Fruit fly (Drosophila melanogaster): ENCODE results near the gene Lsd-2.

Gene Lsd-2

DNA sequence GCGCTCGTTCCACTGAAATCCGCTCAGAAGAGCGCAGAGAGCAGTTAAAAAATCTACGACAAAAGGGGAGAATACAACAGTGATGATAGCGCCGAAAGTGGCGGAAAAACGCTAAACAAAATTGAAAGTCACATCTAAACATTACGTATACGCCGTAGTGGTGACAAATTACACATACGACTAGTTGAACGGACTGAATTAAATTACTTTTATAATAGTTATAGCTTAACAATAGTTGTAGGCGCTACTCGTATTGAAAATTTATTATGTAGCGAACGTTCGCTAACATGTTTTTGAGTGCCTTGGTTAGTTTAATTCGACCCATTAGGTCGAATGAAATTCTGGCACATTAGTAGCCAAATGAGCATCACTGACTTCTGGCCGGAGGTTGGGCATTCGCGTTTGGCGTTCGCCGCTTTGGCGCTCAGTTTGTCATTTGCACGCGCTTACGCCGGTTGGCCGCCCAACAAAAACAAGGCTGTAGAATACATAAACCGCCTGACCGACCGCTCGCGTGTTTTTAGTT lies 32.3 kb downstream of the Lsd-2 start, which contains the start of gene CG5541:
Gene CG5541 (plus strand): TSS at position 424 of the 526 bp plus-strand sequence.
- peak; percentile 70 for TF ChIP-seq bab1 (GFP tag; optimal IDR thresholded peaks at IDR 0.05)
- no peak for TF ChIP-seq Crg-1 (GFP tag; optimal IDR thresholded peaks at IDR 0.05)
- TF ChIP-seq CG7101 (tag; optimal IDR thresholded peaks at IDR 0.05) = peak; percentile 66
- no peak for TF ChIP-seq CG33017 (tag; optimal IDR thresholded peaks at IDR 0.05)
- no peak for TF ChIP-seq kay (GFP tag; ENCODE audit: borderline replicate concordance)
- TF ChIP-seq CG14711 (tag; optimal IDR thresholded peaks at IDR 0.05) = peak; percentile 35
- TF ChIP-seq tj (GFP tag; optimal IDR thresholded peaks at IDR 0.05) = no peak
- peak; percentile 44 for TF ChIP-seq Hr96 (GFP tag; optimal IDR thresholded peaks at IDR 0.05)
- no peak for TF ChIP-seq Clk (GFP tag; optimal IDR thresholded peaks at IDR 0.05)
- TF ChIP-seq CG11617 (GFP tag; optimal IDR thresholded peaks at IDR 0.05) = peak; percentile 77
- TF ChIP-seq CG5204 (GFP tag; optimal IDR thresholded peaks at IDR 0.05) = peak; percentile 45
- peak; percentile 77 for TF ChIP-seq Mnt (GFP tag; optimal IDR thresholded peaks at IDR 0.05)
- TF ChIP-seq CG12768 (GFP tag; optimal IDR thresholded peaks at IDR 0.05) = peak; percentile 15
- TF ChIP-seq cnc (optimal IDR thresholded peaks at IDR 0.05) = no peak
- peak; percentile 25 for TF ChIP-seq ovo (GFP tag; optimal IDR thresholded peaks at IDR 0.05)
- no peak for TF ChIP-seq CG7045 (GFP tag; optimal IDR thresholded peaks at IDR 0.05)
- TF ChIP-seq pad (GFP tag; optimal IDR thresholded peaks at IDR 0.05) = peak; percentile 93
- peak; percentile 15 for TF ChIP-seq cic (GFP tag; optimal IDR thresholded peaks at IDR 0.05)
- no peak for TF ChIP-seq toe (GFP tag; optimal IDR thresholded peaks at IDR 0.05)
- peak; percentile 56 for TF ChIP-seq CG1620 (GFP tag; optimal IDR thresholded peaks at IDR 0.05)

DNA sequence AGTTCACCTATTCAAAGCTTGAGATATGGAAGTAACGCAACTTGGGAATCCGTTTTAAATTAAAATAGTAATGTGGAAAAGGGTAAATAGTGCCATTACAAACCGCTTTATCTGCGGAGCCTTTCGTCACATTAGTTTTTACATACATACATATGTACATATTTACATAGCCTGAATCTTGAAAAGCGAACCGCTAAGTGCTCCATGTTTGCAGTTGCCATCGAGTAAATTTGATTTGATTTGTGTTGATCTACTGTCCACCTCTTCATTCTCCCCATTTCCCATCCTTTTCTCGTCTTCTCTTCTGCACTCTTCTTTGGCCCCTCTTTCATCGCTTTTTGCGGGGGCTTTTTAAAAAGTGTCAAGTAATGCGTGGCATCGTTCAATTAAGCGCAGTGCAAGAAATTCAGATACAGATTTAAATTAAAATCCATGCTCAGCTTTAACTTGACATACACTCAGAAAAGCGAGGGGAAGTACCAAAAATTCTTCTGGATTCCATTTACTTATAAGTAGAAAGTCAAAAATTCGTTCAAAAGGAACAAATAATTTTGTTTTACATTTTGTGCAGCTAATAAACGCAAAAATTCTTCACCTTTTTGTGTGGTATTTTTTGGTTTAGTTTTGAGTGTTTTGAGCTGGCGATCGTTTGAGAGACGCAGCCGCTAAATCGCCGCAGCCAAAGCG lies 32.9 kb downstream of the Lsd-2 start:
- TF ChIP-seq cic (GFP tag; optimal IDR thresholded peaks at IDR 0.05) (peak; percentile 13), CG1620 (GFP tag; optimal IDR thresholded peaks at IDR 0.05) (no peak), CG12768 (GFP tag; optimal IDR thresholded peaks at IDR 0.05) (no peak), kay (GFP tag; ENCODE audit: borderline replicate concordance) (no peak), CG14711 (tag; optimal IDR thresholded peaks at IDR 0.05) (no peak), Crg-1 (GFP tag; optimal IDR thresholded peaks at IDR 0.05) (peak; percentile 36), Clk (GFP tag; optimal IDR thresholded peaks at IDR 0.05) (no peak), pad (GFP tag; optimal IDR thresholded peaks at IDR 0.05) (no peak), Mnt (GFP tag; optimal IDR thresholded peaks at IDR 0.05) (no peak), CG7045 (GFP tag; optimal IDR thresholded peaks at IDR 0.05) (no peak), cnc (optimal IDR thresholded peaks at IDR 0.05) (peak in 1 of 2 experiments; percentile 30), bab1 (GFP tag; optimal IDR thresholded peaks at IDR 0.05) (no peak), ovo (GFP tag; optimal IDR thresholded peaks at IDR 0.05) (peak; percentile 49), CG11617 (GFP tag; optimal IDR thresholded peaks at IDR 0.05) (no peak), CG7101 (tag; optimal IDR thresholded peaks at IDR 0.05) (no peak), toe (GFP tag; optimal IDR thresholded peaks at IDR 0.05) (no peak), tj (GFP tag; optimal IDR thresholded peaks at IDR 0.05) (no peak), Hr96 (GFP tag; optimal IDR thresholded peaks at IDR 0.05) (no peak), CG5204 (GFP tag; optimal IDR thresholded peaks at IDR 0.05) (no peak), CG33017 (tag; optimal IDR thresholded peaks at IDR 0.05) (no peak)

DNA sequence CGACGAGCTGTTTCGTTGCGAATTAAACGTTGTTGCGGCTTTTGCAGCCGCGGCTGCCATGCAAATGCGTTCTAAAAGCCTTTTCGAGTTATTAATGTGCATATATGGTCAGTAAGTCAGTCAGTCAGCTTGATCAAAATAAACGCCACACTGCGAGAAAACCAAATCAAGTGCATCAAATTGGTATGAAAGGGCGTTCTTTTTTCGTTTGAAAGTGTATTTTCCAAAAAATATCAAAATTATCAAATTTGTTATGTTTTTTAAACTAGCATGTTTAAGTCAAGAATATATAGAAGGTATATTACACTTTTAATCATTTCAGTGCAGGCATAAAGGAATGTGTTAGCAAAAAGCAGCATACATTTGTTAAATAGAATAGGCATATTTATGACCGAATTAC lies 33.5 kb downstream of the Lsd-2 start:
- TF ChIP-seq Hr96 (GFP tag; optimal IDR thresholded peaks at IDR 0.05) = no peak
- TF ChIP-seq CG14711 (tag; optimal IDR thresholded peaks at IDR 0.05) = no peak
- no peak for TF ChIP-seq CG7045 (GFP tag; optimal IDR thresholded peaks at IDR 0.05)
- no peak for TF ChIP-seq CG11617 (GFP tag; optimal IDR thresholded peaks at IDR 0.05)
- TF ChIP-seq Clk (GFP tag; optimal IDR thresholded peaks at IDR 0.05) = no peak
- no peak for TF ChIP-seq CG7101 (tag; optimal IDR thresholded peaks at IDR 0.05)
- TF ChIP-seq CG12768 (GFP tag; optimal IDR thresholded peaks at IDR 0.05) = no peak
- no peak for TF ChIP-seq CG1620 (GFP tag; optimal IDR thresholded peaks at IDR 0.05)
- no peak for TF ChIP-seq cnc (optimal IDR thresholded peaks at IDR 0.05)
- no peak for TF ChIP-seq Mnt (GFP tag; optimal IDR thresholded peaks at IDR 0.05)
- no peak for TF ChIP-seq cic (GFP tag; optimal IDR thresholded peaks at IDR 0.05)
- no peak for TF ChIP-seq ovo (GFP tag; optimal IDR thresholded peaks at IDR 0.05)
- no peak for TF ChIP-seq CG33017 (tag; optimal IDR thresholded peaks at IDR 0.05)
- TF ChIP-seq tj (GFP tag; optimal IDR thresholded peaks at IDR 0.05) = peak; percentile 58
- TF ChIP-seq Crg-1 (GFP tag; optimal IDR thresholded peaks at IDR 0.05) = no peak
- TF ChIP-seq bab1 (GFP tag; optimal IDR thresholded peaks at IDR 0.05) = peak; percentile 32
- TF ChIP-seq kay (GFP tag; ENCODE audit: borderline replicate concordance) = no peak
- TF ChIP-seq CG5204 (GFP tag; optimal IDR thresholded peaks at IDR 0.05) = peak; percentile 25

DNA sequence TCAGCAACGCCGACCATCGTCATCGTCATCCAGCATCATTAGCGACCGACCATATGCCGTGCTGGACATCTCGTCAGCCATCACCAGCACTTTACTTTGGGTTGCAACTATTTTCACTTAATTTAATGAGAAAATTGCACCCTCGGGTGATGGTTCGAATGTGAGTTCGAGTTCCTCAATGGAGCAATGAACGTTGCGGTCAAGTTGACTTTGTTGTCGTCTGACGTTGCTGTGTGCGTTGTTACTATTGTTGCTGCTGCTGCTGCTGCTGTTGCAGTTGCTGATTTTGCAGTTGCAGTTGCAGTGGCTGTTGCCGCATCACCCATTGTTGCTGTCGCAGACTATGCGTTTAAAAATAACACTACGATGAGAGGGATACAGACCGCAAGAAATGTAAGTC lies 46.2 kb downstream of the Lsd-2 start:
- TF ChIP-seq cic (GFP tag; optimal IDR thresholded peaks at IDR 0.05) (no peak), CG7101 (tag; optimal IDR thresholded peaks at IDR 0.05) (no peak), Clk (GFP tag; optimal IDR thresholded peaks at IDR 0.05) (no peak), CG7045 (GFP tag; optimal IDR thresholded peaks at IDR 0.05) (no peak), Hr96 (GFP tag; optimal IDR thresholded peaks at IDR 0.05) (no peak), bab1 (GFP tag; optimal IDR thresholded peaks at IDR 0.05) (no peak), CG11617 (GFP tag; optimal IDR thresholded peaks at IDR 0.05) (no peak), Mnt (GFP tag; optimal IDR thresholded peaks at IDR 0.05) (no peak), CG5204 (GFP tag; optimal IDR thresholded peaks at IDR 0.05) (no peak), ovo (GFP tag; optimal IDR thresholded peaks at IDR 0.05) (no peak), tj (GFP tag; optimal IDR thresholded peaks at IDR 0.05) (no peak)

DNA sequence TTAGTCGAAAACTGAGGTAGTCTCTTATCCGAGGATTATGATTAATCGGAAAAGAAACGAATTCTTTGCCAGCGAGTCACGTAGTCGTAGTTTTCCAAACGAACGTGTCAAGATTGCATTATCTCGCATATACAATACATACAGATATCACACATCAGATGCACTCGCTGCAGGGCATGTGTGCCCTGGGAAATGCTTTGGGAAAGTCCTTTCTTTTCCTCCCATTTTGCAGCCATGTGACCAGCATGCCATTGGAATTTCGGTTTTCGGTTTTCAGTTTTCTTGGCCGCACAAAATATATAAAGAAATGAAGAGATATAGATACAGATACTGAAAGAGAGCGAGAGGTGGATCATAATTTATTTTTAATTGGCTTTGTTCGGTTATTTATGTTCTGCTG lies 47.9 kb downstream of the Lsd-2 start:
- no peak for TF ChIP-seq Crg-1 (GFP tag; optimal IDR thresholded peaks at IDR 0.05)
- TF ChIP-seq cnc (optimal IDR thresholded peaks at IDR 0.05) = no peak
- TF ChIP-seq ovo (GFP tag; optimal IDR thresholded peaks at IDR 0.05) = no peak
- no peak for TF ChIP-seq pad (GFP tag; optimal IDR thresholded peaks at IDR 0.05)
- TF ChIP-seq CG7045 (GFP tag; optimal IDR thresholded peaks at IDR 0.05) = no peak

DNA sequence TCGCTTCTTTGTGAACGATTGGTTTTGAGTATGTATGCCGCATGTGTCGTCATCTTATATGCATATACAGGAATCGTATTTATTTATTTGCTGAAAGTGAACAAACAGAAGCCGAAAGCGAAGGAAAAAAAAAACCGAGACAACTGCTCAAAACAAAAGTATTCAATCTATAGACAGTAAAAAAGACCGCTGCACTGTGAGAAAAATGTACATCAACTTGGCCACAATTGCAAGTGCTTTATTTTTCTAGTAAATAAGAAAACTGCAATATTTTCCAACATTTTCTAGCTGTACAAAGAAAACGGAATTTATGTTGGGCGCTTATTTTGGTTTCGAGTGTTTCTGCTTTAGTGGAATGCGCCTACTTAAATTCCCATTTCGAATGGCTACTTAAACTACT lies 49.1 kb downstream of the Lsd-2 start:
- TF ChIP-seq toe (GFP tag; optimal IDR thresholded peaks at IDR 0.05) (no peak), tj (GFP tag; optimal IDR thresholded peaks at IDR 0.05) (peak; percentile 10), kay (GFP tag; ENCODE audit: borderline replicate concordance) (no peak), CG5204 (GFP tag; optimal IDR thresholded peaks at IDR 0.05) (no peak), CG7101 (tag; optimal IDR thresholded peaks at IDR 0.05) (no peak)
